In the genomic region with DNA sequence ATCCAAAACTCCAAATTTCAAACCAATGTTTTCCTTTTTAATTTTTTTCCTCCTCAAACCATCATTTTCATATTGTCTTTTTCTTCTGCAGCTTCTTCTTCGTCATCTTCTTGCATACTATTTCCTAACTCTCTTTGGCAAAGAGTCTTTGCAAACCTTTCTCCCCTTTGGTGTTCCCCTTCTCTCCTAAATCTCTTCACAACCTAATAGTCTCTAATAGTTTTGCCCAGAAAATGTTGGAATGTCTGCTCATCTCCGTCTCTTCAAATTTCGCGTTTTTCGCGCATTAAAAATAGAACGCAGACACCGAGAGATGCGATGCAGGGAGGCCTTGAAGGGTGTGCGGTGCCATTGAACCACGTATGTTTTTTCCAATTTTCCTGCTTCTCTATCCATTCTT, we compare ENCODE assay signal across 5 worm cellular contexts.
TF ChIP-seq lines count a peak whose summit lies in the region.

A gene (plus strand): TSS at position 286 of the 400 bp plus-strand sequence.

TF ChIP-seq in whole organism, L1 larva, 84 proteins besides CTCF, POLR2A, EP300 and RAD21 (continues in another document):
- TF ChIP-seq fos-1 (tag; optimal IDR thresholded peaks at IDR 0.05; lab: Kevin White, UChicago) (peak; percentile 18), unc-86 (tag; optimal IDR thresholded peaks at IDR 0.05; lab: Kevin White, UChicago) (no peak), sox-4 (tag; optimal IDR thresholded peaks at IDR 0.05; lab: Kevin White, UChicago) (no peak), isw-1 (GFP tag; IDR thresholded peaks at IDR 0.05; lab: Robert Waterston, UW) (peak; percentile 18), tbx-2 (tag; optimal IDR thresholded peaks at IDR 0.05; lab: Kevin White, UChicago) (peak; percentile 23), skn-1 (tag; optimal IDR thresholded peaks at IDR 0.05; lab: Kevin White, UChicago) (peak; percentile 48), swsn-7 (tag; optimal IDR thresholded peaks at IDR 0.05; lab: Kevin White, UChicago) (peak; percentile 30), jun-1 (tag; optimal IDR thresholded peaks at IDR 0.05; lab: Kevin White, UChicago) (peak; percentile 49), fkh-4 (tag; optimal IDR thresholded peaks at IDR 0.05; lab: Kevin White, UChicago; ENCODE audit: borderline replicate concordance) (no peak), mdl-1 (tag; optimal IDR thresholded peaks at IDR 0.05; lab: Kevin White, UChicago) (peak in 1 of 2 experiments; percentile 39), nhr-77 (tag; optimal IDR thresholded peaks at IDR 0.05; lab: Kevin White, UChicago) (peak; percentile 13), snu-23 (GFP tag; optimal IDR thresholded peaks at IDR 0.05; lab: Kevin White, UChicago) (peak; percentile 36), lsy-2 (tag; optimal IDR thresholded peaks at IDR 0.05; lab: Kevin White, UChicago) (peak in 1 of 2 experiments; percentile 77), blmp-1 (tag; optimal IDR thresholded peaks at IDR 0.05; lab: Kevin White, UChicago) (peak; percentile 47), unc-130 (tag; optimal IDR thresholded peaks at IDR 0.05; lab: Kevin White, UChicago) (no peak), nhr-85 (tag; lab: Kevin White, UChicago) (peak; percentile 75), nhr-237 (tag; optimal IDR thresholded peaks at IDR 0.05; lab: Kevin White, UChicago) (no peak)

TF ChIP-seq in whole organism, L3 larva, 47 proteins besides CTCF, POLR2A, EP300 and RAD21 (continues in another document):
- no peak for TF ChIP-seq zag-1 (tag; optimal IDR thresholded peaks at IDR 0.05; lab: Kevin White, UChicago)
- peak; percentile 30 for TF ChIP-seq egl-5 (tag; optimal IDR thresholded peaks at IDR 0.05; lab: Kevin White, UChicago)
- peak; percentile 7 for TF ChIP-seq jun-1 (tag; optimal IDR thresholded peaks at IDR 0.05; lab: Kevin White, UChicago)
- TF ChIP-seq ztf-4 (tag; optimal IDR thresholded peaks at IDR 0.05; lab: Kevin White, UChicago) = no peak
- no peak for TF ChIP-seq elt-3 (tag; optimal IDR thresholded peaks at IDR 0.05; lab: Kevin White, UChicago)
- TF ChIP-seq lin-15B (tag; optimal IDR thresholded peaks at IDR 0.05; lab: Kevin White, UChicago) = peak; percentile 39
- peak; percentile 27 for TF ChIP-seq pqm-1 (tag; optimal IDR thresholded peaks at IDR 0.05; lab: Kevin White, UChicago)
- TF ChIP-seq pha-4 (tag; optimal IDR thresholded peaks at IDR 0.05; lab: Kevin White, UChicago) = no peak
- TF ChIP-seq fos-1 (tag; optimal IDR thresholded peaks at IDR 0.05; lab: Kevin White, UChicago) = no peak
- TF ChIP-seq nhr-25 (tag; optimal IDR thresholded peaks at IDR 0.05; lab: Kevin White, UChicago) = peak; percentile 16
- TF ChIP-seq ceh-28 (tag; optimal IDR thresholded peaks at IDR 0.05; lab: Kevin White, UChicago) = peak; percentile 43
- no peak for TF ChIP-seq nhr-43 (tag; optimal IDR thresholded peaks at IDR 0.05; lab: Kevin White, UChicago; ENCODE audit: poor library complexity, severe bottlenecking)
- TF ChIP-seq hmg-11 (tag; optimal IDR thresholded peaks at IDR 0.05; lab: Kevin White, UChicago) = peak; percentile 82
- no peak for TF ChIP-seq fkh-10 (GFP tag; optimal IDR thresholded peaks at IDR 0.05; lab: Kevin White, UChicago)
- no peak for TF ChIP-seq R02D3.7 (tag; optimal IDR thresholded peaks at IDR 0.05; lab: Kevin White, UChicago)
- no peak for TF ChIP-seq snpc-4 (tag; optimal IDR thresholded peaks at IDR 0.05; lab: Kevin White, UChicago)
- no peak for TF ChIP-seq skn-1 (tag; optimal IDR thresholded peaks at IDR 0.05; lab: Kevin White, UChicago)
- TF ChIP-seq lin-39 (tag; optimal IDR thresholded peaks at IDR 0.05; lab: Kevin White, UChicago) = peak; percentile 57

TF ChIP-seq in whole organism, early embryonic, 17 proteins besides CTCF, POLR2A, EP300 and RAD21:
- TF ChIP-seq ceh-13 (GFP tag; optimal IDR thresholded peaks at IDR 0.05; lab: Kevin White, UChicago) = no peak
- TF ChIP-seq hnd-1 (tag; optimal IDR thresholded peaks at IDR 0.05; lab: Kevin White, UChicago) = no peak
- TF ChIP-seq scrt-1 (GFP tag; IDR thresholded peaks at IDR 0.05; lab: Robert Waterston, UW) = no peak
- no peak for TF ChIP-seq tra-4 (tag; optimal IDR thresholded peaks at IDR 0.05; lab: Kevin White, UChicago)
- no peak for TF ChIP-seq flt-1 (GFP tag; IDR thresholded peaks at IDR 0.05; lab: Robert Waterston, UW)
- no peak for TF ChIP-seq ceh-36 (tag; optimal IDR thresholded peaks at IDR 0.05; lab: Kevin White, UChicago)
- peak; percentile 9 for TF ChIP-seq hmg-4 (GFP tag; optimal IDR thresholded peaks at IDR 0.05; lab: Kevin White, UChicago)
- TF ChIP-seq ets-7 (tag; optimal IDR thresholded peaks at IDR 0.05; lab: Kevin White, UChicago) = no peak
- TF ChIP-seq B0310.2 (tag; optimal IDR thresholded peaks at IDR 0.05; lab: Kevin White, UChicago) = no peak
- no peak for TF ChIP-seq ama-1 (optimal IDR thresholded peaks at IDR 0.05; lab: Kevin White, UChicago)
- TF ChIP-seq sea-1 (GFP tag; conservative IDR thresholded peaks at IDR 0.05; lab: Robert Waterston, UW) = no peak
- no peak for TF ChIP-seq tbx-11 (GFP tag; IDR thresholded peaks at IDR 0.05; lab: Robert Waterston, UW)
- peak; percentile 42 for TF ChIP-seq F13C5.2 (tag; optimal IDR thresholded peaks at IDR 0.05; lab: Kevin White, UChicago)

TF ChIP-seq in whole organism, midembryonic, 9 proteins besides CTCF, POLR2A, EP300 and RAD21:
- no peak for TF ChIP-seq T22C8.4 (GFP tag; IDR thresholded peaks at IDR 0.05; lab: Robert Waterston, UW)
- TF ChIP-seq ref-1 (GFP tag; conservative IDR thresholded peaks at IDR 0.05; lab: Robert Waterston, UW) = no peak
- peak; percentile 51; the same call in 1 of the 2 replicates for TF ChIP-seq ztf-23 (GFP tag; IDR thresholded peaks at IDR 0.05; lab: Robert Waterston, UW)
- no peak for TF ChIP-seq ztf-29 (GFP tag; IDR thresholded peaks at IDR 0.05; lab: Robert Waterston, UW)
- peak; percentile 6 for TF ChIP-seq cog-1 (tag; optimal IDR thresholded peaks at IDR 0.05; lab: Kevin White, UChicago)
- no peak for TF ChIP-seq klf-2 (GFP tag; conservative IDR thresholded peaks at IDR 0.05; lab: Robert Waterston, UW)

TF ChIP-seq in whole organism, young adult, 124 proteins besides CTCF, POLR2A, EP300 and RAD21:
- no peak for TF ChIP-seq Y56A3A.18 (GFP tag; IDR thresholded peaks at IDR 0.05; lab: Robert Waterston, UW)
- TF ChIP-seq D2030.7 (GFP tag; IDR thresholded peaks at IDR 0.05; lab: Robert Waterston, UW) = no peak
- no peak for TF ChIP-seq madf-3 (GFP tag; IDR thresholded peaks at IDR 0.05; lab: Robert Waterston, UW)
- TF ChIP-seq snpc-1.1 (tag; optimal IDR thresholded peaks at IDR 0.05; lab: Kevin White, UChicago; ENCODE audit: insufficient read depth) = no peak
- TF ChIP-seq F49E8.2 (tag; optimal IDR thresholded peaks at IDR 0.05; lab: Kevin White, UChicago; ENCODE audit: insufficient read depth) = no peak
- no peak for TF ChIP-seq tbp1 (GFP tag; optimal IDR thresholded peaks at IDR 0.05; lab: Kevin White, UChicago)
- no peak for TF ChIP-seq ceh-40 (GFP tag; IDR thresholded peaks at IDR 0.05; lab: Robert Waterston, UW)
- no peak for TF ChIP-seq lin-54 (GFP tag; optimal IDR thresholded peaks at IDR 0.05; lab: Kevin White, UChicago)
- no peak for TF ChIP-seq K11D2.4 (GFP tag; IDR thresholded peaks at IDR 0.05; lab: Robert Waterston, UW)
- TF ChIP-seq bed-2 (GFP tag; IDR thresholded peaks at IDR 0.05; lab: Robert Waterston, UW) = no peak
- no peak for TF ChIP-seq F10E7.11 (tag; optimal IDR thresholded peaks at IDR 0.05; lab: Kevin White, UChicago)
- no peak for TF ChIP-seq ekl-4 (GFP tag; IDR thresholded peaks at IDR 0.05; lab: Robert Waterston, UW)
- TF ChIP-seq egl-44 (GFP tag; IDR thresholded peaks at IDR 0.05; lab: Robert Waterston, UW) = no peak
- no peak for TF ChIP-seq ceh-58 (GFP tag; IDR thresholded peaks at IDR 0.05; lab: Robert Waterston, UW)
- TF ChIP-seq nfya-1 (tag; optimal IDR thresholded peaks at IDR 0.05; lab: Kevin White, UChicago; ENCODE audit: borderline replicate concordance, insufficient read depth) = no peak
- TF ChIP-seq dox-1 (GFP tag; IDR thresholded peaks at IDR 0.05; lab: Robert Waterston, UW) = peak; percentile 17; the same call in 1 of the 2 replicates
- no peak for TF ChIP-seq bed-1 (GFP tag; IDR thresholded peaks at IDR 0.05; lab: Robert Waterston, UW)
- peak; percentile 46 for TF ChIP-seq ceh-27 (GFP tag; optimal IDR thresholded peaks at IDR 0.05; lab: Kevin White, UChicago)
- TF ChIP-seq ama-1 (optimal IDR thresholded peaks at IDR 0.05; lab: Kevin White, UChicago) = no peak
- TF ChIP-seq ama-1 (GFP tag; optimal IDR thresholded peaks at IDR 0.05; lab: Kevin White, UChicago) = no peak
- TF ChIP-seq sea-2 (GFP tag; IDR thresholded peaks at IDR 0.05; lab: Robert Waterston, UW) = no peak
- TF ChIP-seq let-526 (GFP tag; IDR thresholded peaks at IDR 0.05; lab: Robert Waterston, UW) = peak; percentile 53; the same call in 1 of the 2 replicates
- TF ChIP-seq nhr-27 (tag; optimal IDR thresholded peaks at IDR 0.05; lab: Kevin White, UChicago) = no peak
- no peak for TF ChIP-seq efl-1 (GFP tag; optimal IDR thresholded peaks at IDR 0.05; lab: Kevin White, UChicago)
- TF ChIP-seq dpl-1 (GFP tag; optimal IDR thresholded peaks at IDR 0.05; lab: Kevin White, UChicago) = no peak
- TF ChIP-seq ztf-25 (GFP tag; IDR thresholded peaks at IDR 0.05; lab: Robert Waterston, UW) = no peak
- no peak for TF ChIP-seq hlh-12 (tag; optimal IDR thresholded peaks at IDR 0.05; lab: Kevin White, UChicago)
- TF ChIP-seq zfh-2 (GFP tag; conservative IDR thresholded peaks at IDR 0.05; lab: Robert Waterston, UW) = no peak
- TF ChIP-seq mes-4 (tag; optimal IDR thresholded peaks at IDR 0.05; lab: Kevin White, UChicago) = no peak
- TF ChIP-seq K12H6.12 (tag; optimal IDR thresholded peaks at IDR 0.05; lab: Kevin White, UChicago) = no peak
- TF ChIP-seq F22D6.2 (tag; optimal IDR thresholded peaks at IDR 0.05; lab: Kevin White, UChicago) = no peak
- TF ChIP-seq hmg-1.2 (GFP tag; IDR thresholded peaks at IDR 0.05; lab: Robert Waterston, UW) = peak; percentile 89
- TF ChIP-seq T07F8.4 (tag; optimal IDR thresholded peaks at IDR 0.05; lab: Kevin White, UChicago) = no peak
- TF ChIP-seq attf-5 (GFP tag; optimal IDR thresholded peaks at IDR 0.05; lab: Kevin White, UChicago) = peak; percentile 17
- no peak for TF ChIP-seq nhr-80 (tag; optimal IDR thresholded peaks at IDR 0.05; lab: Kevin White, UChicago)
